Worm (Caenorhabditis elegans) whole organism, midembryonic: Measurements from ENCODE around the gene Y53C12B.7.

ENCODE experiments used
- T22C8.4 ChIP-seq: fragments of 200-800 bp; sonication (Bioruptor generic); IDR thresholded peaks from 2 replicates; pipeline ENCODE4 v1.3.6; 2022; ENCODE audit warnings: missing genetic modification characterization, missing compliant biosample characterization
- cog-1 ChIP-seq: sonication (generic microtip); optimal IDR thresholded peaks from 2 replicates; lab custom pipeline; 2016; ENCODE audit warnings: missing genetic modification characterization, missing compliant biosample characterization
- flt-1 ChIP-seq: fragments of 200-800 bp; sonication (Bioruptor generic); IDR thresholded peaks from 2 replicates; pipeline ENCODE4 v1.3.6; 2022; ENCODE audit warnings: missing genetic modification characterization, missing compliant biosample characterization
- klf-2 ChIP-seq: fragments of 200-800 bp; sonication (Bioruptor generic); conservative IDR thresholded peaks from 2 replicates; pipeline ENCODE4 v1.3.6; 2022; ENCODE audit warnings: missing genetic modification reagents, missing genetic modification characterization, missing compliant biosample characterization
- med-1 ChIP-seq: sonication (generic microtip); optimal IDR thresholded peaks from 2 replicates; lab custom pipeline; 2017; ENCODE audit warnings: missing genetic modification characterization, mild to moderate bottlenecking, missing compliant biosample characterization, antibody characterized with exemption, missing genetic modification reagents; ENCODE audit not compliant: insufficient read depth
- ref-1 ChIP-seq: fragments of 200-800 bp; sonication (Bioruptor generic); conservative IDR thresholded peaks from 2 replicates; pipeline ENCODE4 v1.3.6; 2022; ENCODE audit warnings: missing genetic modification reagents, missing genetic modification characterization, missing compliant biosample characterization
- tab-1 ChIP-seq: fragments of 200-800 bp; sonication (Bioruptor generic); IDR thresholded peaks from 2 replicates; pipeline ENCODE4 v1.3.6; 2022; ENCODE audit warnings: missing genetic modification characterization, missing compliant biosample characterization
- ztf-23 ChIP-seq: fragments of 200-800 bp; sonication (Bioruptor generic); IDR thresholded peaks from 2 replicates; pipeline ENCODE4 v1.3.6; 2022; ENCODE audit warnings: missing genetic modification reagents, missing genetic modification characterization, missing compliant biosample characterization

ce11 chrII:9717904-9718303 lies 35.1 kb downstream of the Y53C12B.7 start, which contains the start of gene Y53C12A.6:
- TF ChIP-seq tab-1 (GFP tag; lab: Robert Waterston, UW) (no peak), ztf-23 (no peak), klf-2 (GFP tag; lab: Robert Waterston, UW) (no peak), flt-1 (no peak), cog-1 (tag; lab: Kevin White, UChicago) (no peak), T22C8.4 (GFP tag; lab: Robert Waterston, UW) (no peak), ref-1 (GFP tag; lab: Robert Waterston, UW) (no peak), med-1 (GFP tag; lab: Kevin White, UChicago) (no peak)
